Fruit fly (Drosophila melanogaster) ovary, adult (tissue): Measurements from ENCODE around the gene CG3117.

Experiments
- CG17801 ChIP-seq: fragments of 200-800 bp; optimal IDR thresholded peaks from 2 replicates; lab custom pipeline; 2019; ENCODE audit warnings: missing biosample characterization, mild to moderate bottlenecking, missing genetic modification characterization, moderate library complexity; ENCODE audit not compliant: partially characterized antibody

Gene CG3117

DNA sequence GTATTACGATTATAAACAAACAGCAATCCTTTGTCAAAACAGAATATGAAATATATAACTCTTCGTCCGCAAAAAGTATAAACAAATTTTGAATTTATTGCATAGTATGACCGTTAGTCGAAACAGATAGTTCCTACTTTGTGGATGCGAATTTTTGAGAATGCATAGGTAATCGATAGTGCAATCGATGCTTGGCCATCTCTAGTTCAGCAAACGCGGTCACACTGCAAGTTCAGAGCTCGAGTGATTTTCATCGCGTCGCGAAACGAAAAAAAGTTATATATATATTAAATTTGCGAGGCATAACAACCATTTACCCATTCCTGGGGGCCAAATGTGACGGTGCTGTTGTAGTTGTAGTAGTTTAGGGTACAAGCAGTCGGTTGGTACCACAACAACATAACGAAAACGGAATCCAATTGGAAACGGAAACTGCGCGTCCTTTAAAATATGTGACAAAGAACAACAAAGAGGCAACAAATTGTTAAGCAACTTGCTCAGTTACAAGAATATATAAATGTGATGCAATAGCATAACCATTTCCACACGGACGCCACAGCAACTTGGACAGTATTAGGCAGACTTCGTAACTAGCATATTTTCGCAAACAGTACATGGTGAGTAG lies 10.1 kb upstream of the CG3117 start, which contains the start of gene CG2991:
CG2991 (plus strand) TSS at position 205 of the 625 bp plus-strand sequence.
- TF ChIP-seq CG17801 (GFP tag; lab: Kevin White, UChicago), result peak; percentile 56

DNA sequence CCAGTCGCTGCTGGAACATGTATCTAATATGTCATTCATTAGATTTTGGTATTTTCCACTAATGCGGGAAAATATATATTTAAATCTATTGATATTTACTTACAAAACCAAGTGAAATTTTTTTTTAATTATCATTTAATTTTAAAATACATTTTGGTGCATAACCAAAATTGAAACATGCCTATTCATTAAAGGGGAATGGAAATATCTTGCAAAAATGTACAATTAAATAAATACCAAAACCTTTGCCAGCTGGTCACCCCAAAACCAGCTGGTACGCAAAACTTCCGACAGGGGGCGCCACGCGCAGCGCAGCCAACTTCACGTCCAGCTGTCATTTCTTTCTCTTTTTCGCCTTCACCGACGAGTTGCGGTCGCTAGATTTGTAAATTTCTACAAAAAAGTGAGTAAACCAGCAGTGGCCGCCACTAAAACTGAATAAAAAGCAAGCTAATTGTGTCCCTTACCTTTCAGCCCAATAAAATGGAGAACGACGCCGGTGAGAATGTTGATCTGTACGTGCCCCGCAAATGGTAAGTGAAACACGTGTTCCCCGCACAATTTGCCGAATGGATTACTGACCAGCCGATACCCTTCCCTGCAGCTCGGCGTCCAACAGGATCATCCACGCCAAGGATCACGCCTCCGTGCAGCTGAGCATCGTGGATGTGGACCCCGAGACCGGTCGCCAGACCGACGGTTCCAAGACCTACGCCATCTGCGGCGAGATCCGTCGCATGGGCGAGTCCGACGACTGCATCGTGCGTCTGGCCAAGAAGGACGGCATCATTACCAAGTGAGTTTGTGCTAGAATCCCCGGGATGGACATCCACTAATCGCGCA lies 9.0 kb upstream of the CG3117 start, which contains the start of the genes CG3104 and RpS21:
CG3104 (minus strand) TSS at position 6 of the 843 bp plus-strand sequence.
RpS21 (plus strand) TSS at position 298 of the 843 bp plus-strand sequence.
- peak; percentile 74 for TF ChIP-seq CG17801 (GFP tag; lab: Kevin White, UChicago)

DNA sequence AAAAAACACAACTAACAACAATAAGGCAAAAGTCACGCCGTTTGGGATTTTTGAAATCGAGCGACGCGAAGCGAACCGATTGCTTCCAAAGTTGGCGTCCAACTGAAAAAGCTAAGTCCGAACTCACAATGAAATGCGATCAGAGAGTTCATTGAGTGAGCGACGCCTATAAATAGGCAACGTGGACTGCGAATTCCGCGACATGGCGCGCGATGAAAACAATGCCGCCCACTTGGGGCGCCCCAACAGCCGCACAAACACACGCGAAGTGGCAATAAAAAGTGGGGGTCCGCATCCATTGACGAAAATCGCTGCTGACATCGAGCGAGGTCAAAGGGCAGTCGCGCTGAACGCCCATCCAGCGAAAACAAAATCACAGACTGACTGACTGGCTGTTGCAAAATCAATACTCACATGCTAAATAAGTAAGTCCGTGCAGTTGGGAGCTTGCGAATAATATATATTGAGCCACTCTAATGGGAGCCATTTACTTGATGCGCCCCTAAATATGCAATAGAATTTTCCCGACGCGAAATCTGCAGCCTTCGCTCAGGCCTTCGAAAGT lies 8.3 kb upstream of the CG3117 start:
- no peak for TF ChIP-seq CG17801 (GFP tag; lab: Kevin White, UChicago)

DNA sequence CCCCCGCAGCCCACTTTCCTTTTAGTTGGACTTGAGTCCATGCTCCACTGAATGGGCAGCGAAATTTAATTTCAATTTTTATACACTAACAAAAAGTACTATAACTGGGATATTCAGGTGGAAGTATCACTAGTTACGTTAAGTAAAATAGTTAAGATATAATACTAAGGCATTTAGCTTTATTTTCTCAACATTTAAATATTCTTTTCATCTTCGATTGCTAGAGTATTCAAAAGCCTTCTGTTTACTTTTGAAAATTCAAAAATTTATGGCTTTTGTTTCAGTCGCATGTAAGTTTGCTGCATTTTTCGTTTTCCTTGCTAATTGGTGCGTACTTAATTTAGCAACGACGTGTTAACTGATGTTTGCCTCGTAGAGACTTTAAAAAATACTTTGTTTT lies 4.6 kb upstream of the CG3117 start:
- TF ChIP-seq CG17801 (GFP tag; lab: Kevin White, UChicago), result no peak

DNA sequence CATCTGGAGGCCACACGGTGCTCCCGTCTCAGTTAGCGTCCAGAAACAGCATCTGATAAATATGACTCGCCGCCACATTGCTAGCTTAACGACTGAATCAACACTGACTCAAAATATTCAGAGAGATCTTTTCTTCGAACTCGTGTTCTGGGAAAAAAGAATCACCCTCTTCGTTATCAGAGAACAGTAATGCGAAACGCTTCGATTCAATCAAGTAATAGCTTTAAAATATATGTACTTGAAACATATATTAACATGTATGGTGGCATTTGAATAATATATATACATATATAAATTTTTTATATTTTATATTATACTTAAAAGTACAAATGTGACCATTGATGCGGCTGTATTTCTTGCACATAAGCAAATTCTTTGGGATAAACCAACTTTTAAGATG lies 1.4 kb downstream of the CG3117 start, which contains the start of gene CG18557:
CG18557 (minus strand) TSS at position 101 of the 400 bp plus-strand sequence.
- no peak for TF ChIP-seq CG17801 (GFP tag; lab: Kevin White, UChicago)

DNA sequence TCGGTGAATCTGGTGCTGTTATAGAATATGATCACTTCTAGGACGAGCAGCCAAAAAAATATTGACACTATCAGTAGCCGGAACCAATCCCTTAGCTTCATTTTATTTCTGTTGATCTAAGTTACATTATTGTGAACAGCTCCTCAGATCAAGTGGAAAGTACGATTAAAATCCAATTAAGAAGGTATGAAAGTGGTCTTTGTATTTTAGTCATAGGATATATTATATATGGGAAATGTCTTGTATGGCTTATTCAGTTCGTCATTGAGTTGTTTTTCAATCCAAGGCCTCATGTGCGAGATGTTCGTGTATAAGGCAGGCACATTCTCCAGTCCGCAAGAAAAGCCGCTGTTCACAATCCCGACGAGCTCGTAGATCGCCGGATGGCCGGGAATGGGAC lies 2.6 kb downstream of the CG3117 start, which contains the start of gene CG18558:
CG18558 (minus strand) TSS at position 101 of the 400 bp plus-strand sequence.
- no peak for TF ChIP-seq CG17801 (GFP tag; lab: Kevin White, UChicago)

DNA sequence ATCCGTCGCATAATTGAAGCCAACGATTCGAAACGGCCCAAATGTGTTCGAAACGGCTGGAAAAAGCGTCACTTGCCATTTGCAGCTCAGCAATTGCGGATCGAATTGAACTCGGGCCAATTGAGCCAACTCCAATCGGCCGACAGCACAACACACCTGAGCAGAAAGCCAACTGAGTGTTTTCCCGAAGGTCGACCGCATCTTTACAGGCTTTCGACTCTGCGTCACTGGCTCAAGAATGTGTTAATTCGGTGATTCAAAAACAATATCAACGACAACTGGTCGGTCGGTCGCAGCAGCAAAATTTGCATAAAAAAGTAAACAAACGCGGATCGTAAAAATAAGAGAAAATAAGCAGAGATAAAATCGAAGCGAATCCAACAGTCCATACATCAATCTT lies 6.7 kb downstream of the CG3117 start:
- no peak for TF ChIP-seq CG17801 (GFP tag; lab: Kevin White, UChicago)

DNA sequence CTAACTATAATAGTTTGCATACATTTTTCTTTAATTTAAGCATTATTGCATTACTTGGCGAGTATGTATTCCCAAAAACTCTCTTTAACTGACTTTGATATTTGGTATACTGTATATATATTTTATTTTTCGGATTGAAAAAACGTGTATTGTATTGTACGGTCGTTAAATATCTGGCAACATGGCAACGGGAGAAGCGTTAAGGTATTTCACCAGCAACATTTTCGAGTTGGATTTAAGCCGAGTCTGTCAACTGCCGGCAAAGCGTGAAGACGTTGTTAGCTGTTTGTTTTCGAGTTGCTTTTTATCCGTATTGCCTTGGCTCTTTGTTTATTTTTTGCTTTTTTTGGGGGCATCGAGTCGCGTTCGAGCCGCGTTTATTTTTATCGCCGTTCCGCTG lies 7.2 kb downstream of the CG3117 start, which contains the start of gene CG2975:
CG2975 (plus strand) TSS at position 275 of the 400 bp plus-strand sequence.
- no peak for TF ChIP-seq CG17801 (GFP tag; lab: Kevin White, UChicago)

DNA sequence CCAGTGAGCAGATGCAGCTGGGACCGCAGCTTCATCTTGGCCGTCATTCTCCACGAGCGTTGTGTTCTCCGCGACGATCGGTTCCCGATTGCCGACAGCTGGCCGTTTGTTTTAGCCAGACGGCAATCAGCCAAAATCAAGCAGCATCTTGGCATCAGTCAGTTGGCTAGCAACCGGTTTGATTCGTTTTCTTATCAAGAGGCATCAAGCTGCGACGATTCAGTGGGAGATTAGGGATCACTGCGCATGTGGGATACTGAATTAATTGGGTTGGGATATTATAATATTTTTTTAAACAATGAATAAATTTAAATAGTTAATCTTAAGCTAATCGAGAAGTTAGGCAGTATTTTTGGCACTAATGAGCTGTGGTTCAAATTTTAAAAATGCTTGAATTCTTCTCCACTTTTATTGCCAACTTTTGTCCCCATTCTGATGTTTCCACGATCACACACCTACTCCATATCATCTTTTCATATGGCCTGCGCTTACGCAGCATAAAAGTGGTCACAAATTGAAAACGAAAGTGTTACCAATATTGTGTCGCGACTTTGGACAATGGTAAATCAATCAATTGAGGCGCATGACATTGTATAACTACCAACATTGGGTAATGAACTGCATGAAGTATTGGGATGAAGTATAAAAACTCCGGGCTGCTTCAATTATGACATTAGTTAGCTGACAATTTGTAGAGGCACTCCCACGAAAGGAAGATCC lies 9.1 kb downstream of the CG3117 start, which contains the start of the genes CG3119 and Cpr23B:
CG3119 (minus strand) TSS at position 92 of the 720 bp plus-strand sequence.
Cpr23B (plus strand) TSS at position 670 of the 720 bp plus-strand sequence.
- no peak for TF ChIP-seq CG17801 (GFP tag; lab: Kevin White, UChicago)

DNA sequence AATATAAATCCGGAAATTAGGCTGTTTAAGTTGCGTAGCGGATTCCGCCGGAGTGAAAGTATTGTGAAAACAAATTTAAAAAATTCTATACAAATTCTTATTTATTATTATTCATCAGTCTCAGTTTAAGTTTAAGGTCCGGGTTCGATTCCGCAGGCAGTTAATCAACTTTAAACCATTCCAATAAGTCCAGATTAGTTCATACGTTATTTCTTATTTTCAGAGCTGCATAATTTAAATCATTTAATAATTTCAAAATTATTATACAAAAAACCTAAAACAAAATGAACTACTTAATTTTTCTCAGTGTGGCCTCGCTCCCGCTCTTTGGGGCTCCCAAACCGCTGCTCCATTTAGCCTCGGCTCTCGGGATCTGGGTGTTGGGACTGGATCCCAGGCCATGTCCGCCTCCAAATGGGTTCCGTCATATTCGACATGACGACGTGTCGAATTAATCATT lies 16.6 kb downstream of the CG3117 start:
- TF ChIP-seq CG17801 (GFP tag; lab: Kevin White, UChicago), result peak; percentile 49

DNA sequence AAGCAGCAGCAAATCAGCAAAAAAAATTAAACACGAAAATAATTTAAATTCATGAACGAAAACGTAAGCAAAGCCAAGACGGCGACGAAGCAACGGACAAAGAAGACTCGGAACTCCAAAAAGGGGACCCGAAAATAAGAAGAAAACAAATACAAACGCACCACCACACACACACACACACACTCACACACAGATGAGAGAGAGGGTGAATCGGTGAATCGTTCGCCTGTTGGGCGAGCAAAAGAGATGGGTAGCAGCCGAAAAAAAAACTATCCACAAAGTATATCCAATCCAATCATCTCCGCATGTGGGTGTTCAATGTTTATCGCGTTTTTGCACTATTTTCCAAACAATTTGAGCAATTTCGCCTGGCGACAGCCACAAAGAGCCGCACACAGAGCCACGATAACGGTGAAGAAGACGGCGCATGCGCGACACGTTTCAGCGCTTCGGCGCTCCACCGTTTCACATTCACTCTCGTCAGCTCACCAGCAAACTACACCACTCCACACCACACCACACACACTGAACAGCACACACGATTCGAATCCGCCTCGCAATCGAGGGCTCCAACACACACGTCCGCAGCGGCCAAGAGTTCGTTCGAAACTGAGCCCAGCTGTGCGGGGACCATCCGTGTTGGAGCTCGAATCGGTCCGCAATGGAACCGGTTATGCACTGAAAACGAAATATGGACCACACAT lies 17.2 kb downstream of the CG3117 start, which contains the start of gene Duox:
Duox (minus strand) TSS at position 612 of the 704 bp plus-strand sequence.
- no peak for TF ChIP-seq CG17801 (GFP tag; lab: Kevin White, UChicago)

DNA sequence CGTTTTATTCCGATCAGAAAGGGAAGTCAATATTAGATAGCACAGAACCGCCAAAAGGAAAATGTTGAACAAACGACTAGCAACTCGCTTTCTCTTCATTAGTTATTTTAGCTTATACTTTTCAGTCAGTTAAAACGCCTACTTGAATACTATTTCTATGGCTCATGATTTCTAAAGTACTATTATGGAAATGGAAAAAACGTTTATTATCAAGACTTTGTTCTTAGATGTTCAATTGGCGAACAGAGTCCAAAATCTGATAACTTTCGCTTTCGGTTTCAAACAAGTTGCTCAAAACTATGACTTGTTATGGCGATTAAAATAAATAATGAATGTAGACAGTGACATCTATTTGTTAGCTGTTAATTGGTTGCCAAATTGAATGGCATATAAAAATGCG lies 21.6 kb downstream of the CG3117 start, which contains the start of gene CG3123:
CG3123 (minus strand) TSS at position 101 of the 400 bp plus-strand sequence.
- no peak for TF ChIP-seq CG17801 (GFP tag; lab: Kevin White, UChicago)

DNA sequence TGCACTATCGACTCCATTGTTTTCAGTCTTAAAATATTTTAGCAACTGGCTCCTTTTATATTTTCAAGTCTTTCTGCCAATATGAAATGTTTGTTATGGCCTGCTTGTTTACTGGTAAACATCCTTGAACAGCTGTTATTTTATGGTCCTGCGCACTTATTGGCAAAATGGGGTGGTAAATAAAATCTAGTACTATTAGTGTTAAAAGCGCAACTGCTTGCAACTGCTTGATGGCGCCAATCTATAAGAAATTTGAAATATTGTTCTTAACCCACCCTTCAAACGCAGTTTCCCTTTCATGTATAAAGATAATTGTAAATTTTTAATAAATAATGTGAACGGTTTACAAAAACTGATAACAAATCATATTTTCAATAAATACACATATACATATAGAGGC lies 31.3 kb downstream of the CG3117 start, which contains the start of gene G6P:
G6P (minus strand) TSS at position 88 of the 400 bp plus-strand sequence.
- TF ChIP-seq CG17801 (GFP tag; lab: Kevin White, UChicago), result no peak
